Worm (Caenorhabditis elegans) whole organism, late embryonic: Measurements from ENCODE around the gene ced-5.

Source experiments
- ama-1 ChIP-seq: fragments of 150-350 bp; optimal IDR thresholded peaks from 2 replicates; lab custom pipeline; 2014
- ceh-22 ChIP-seq: sonication (generic microtip); optimal IDR thresholded peaks from 2 replicates; lab custom pipeline; 2017; ENCODE audit warnings: missing biosample characterization, missing genetic modification characterization
- ets-4 ChIP-seq: sonication (generic microtip); optimal IDR thresholded peaks from 2 replicates; lab custom pipeline; 2016; ENCODE audit warnings: missing genetic modification characterization, missing compliant biosample characterization
- hlh-15 ChIP-seq: sonication (generic microtip); optimal IDR thresholded peaks from 2 replicates; lab custom pipeline; 2016; ENCODE audit warnings: missing genetic modification characterization, missing compliant biosample characterization
- lim-6 ChIP-seq: sonication (generic microtip); optimal IDR thresholded peaks from 2 replicates; lab custom pipeline; 2016; ENCODE audit warnings: missing genetic modification characterization, missing compliant biosample characterization
- mec-3 ChIP-seq: sonication (generic microtip); optimal IDR thresholded peaks from 2 replicates; lab custom pipeline; 2016; ENCODE audit warnings: borderline replicate concordance, missing genetic modification characterization, missing compliant biosample characterization
- nhr-11 ChIP-seq: fragments of 150-350 bp; optimal IDR thresholded peaks from 2 replicates; lab custom pipeline; 2014; ENCODE audit warnings: missing biosample characterization, missing genetic modification characterization
- rnt-1 ChIP-seq: sonication (generic microtip); optimal IDR thresholded peaks from 2 replicates; lab custom pipeline; 2016; ENCODE audit warnings: missing genetic modification characterization, missing compliant biosample characterization
- sox-4 ChIP-seq: sonication (generic microtip); optimal IDR thresholded peaks from 2 replicates; lab custom pipeline; 2017; ENCODE audit warnings: mild to moderate bottlenecking, missing genetic modification characterization, inconsistent platforms, missing compliant biosample characterization
- tbx-2 ChIP-seq: sonication (generic microtip); optimal IDR thresholded peaks from 2 replicates; lab custom pipeline; 2016; ENCODE audit warnings: missing genetic modification characterization, missing compliant biosample characterization

- peak; percentile 6 for TF ChIP-seq ets-4 (tag; lab: Kevin White, UChicago)
- peak; percentile 58 for TF ChIP-seq tbx-2 (tag; lab: Kevin White, UChicago)
- peak; percentile 65 for TF ChIP-seq mec-3 (tag; lab: Kevin White, UChicago)
- no peak for TF ChIP-seq lim-6 (tag; lab: Kevin White, UChicago)
- peak; percentile 70 for TF ChIP-seq rnt-1
- no peak for TF ChIP-seq ceh-22 (tag; lab: Kevin White, UChicago)
- TF ChIP-seq sox-4 (tag; lab: Kevin White, UChicago) = peak; percentile 27
- TF ChIP-seq nhr-11 (tag; lab: Kevin White, UChicago) = no peak
- no peak for TF ChIP-seq hlh-15 (tag; lab: Kevin White, UChicago)
- TF ChIP-seq ama-1 (lab: Kevin White, UChicago) = no peak
Measured at ce11 chrIV:10503750-10504232, 19.9 kb downstream of the ced-5 start.
